Fruit fly (Drosophila melanogaster) whole organism, larva: ENCODE results near the gene CG6066.

ENCODE experiments used
- noc ChIP-seq: fragments of 200-800 bp; sonication (Bioruptor generic); optimal IDR thresholded peaks from 3 replicates; lab custom pipeline; 2019; ENCODE audit warnings: missing biosample characterization, mild to moderate bottlenecking, missing genetic modification characterization, moderate library complexity

CG6066 gene

dm6 chr3R:27070906-27071498 is 45.5 kb downstream of the CG6066 start:
- no peak for TF ChIP-seq noc (tag; lab: Kevin White, UChicago)

- no peak for TF ChIP-seq noc (tag; lab: Kevin White, UChicago)
Measured at dm6 chr3R:27069810-27070625, 46.5 kb downstream of the CG6066 start, which contains the start of gene spz. spz (minus strand) TSS chr3R:27070070.

DNA sequence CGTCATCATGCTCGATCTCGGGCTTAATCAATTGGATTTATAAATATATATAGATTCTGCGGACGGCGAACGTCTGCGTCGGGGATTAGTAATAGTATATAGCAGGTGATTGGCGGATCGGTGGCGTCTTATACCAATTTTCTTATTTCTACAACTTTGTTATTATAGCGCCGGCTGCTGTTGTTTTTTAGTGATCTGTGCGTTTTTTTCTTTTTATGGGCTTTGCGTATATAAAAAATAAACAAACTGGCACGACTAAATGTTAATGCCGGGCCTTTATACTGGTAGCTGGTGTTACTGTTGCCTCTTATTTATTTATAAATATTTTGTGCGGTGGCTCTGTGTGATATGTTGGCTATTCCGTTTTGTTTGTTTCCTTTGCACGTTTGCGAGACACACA is 47.3 kb downstream of the CG6066 start:
- TF ChIP-seq noc (tag; lab: Kevin White, UChicago) = no peak

dm6 chr3R:27067362-27067761 is 49.1 kb downstream of the CG6066 start:
- no peak for TF ChIP-seq noc (tag; lab: Kevin White, UChicago)
